Worm (Caenorhabditis elegans): ENCODE results near the gene srw-42.
"Not testable (repeated sequence)": the region's sequence is repeated elsewhere in the genome, so short reads cannot be mapped to it uniquely, and the experiment has no call there.

srw-42 gene

ce11 chrV:16672198-16672597 lies 21.4 kb downstream of the srw-42 start, which contains the start of gene F14F8.8:
Gene F14F8.8, minus strand, starts transcription at chrV:16672298.
- TF ChIP-seq ceh-36 (tag; optimal IDR thresholded peaks at IDR 0.05) (no peak), sea-1 (GFP tag; conservative IDR thresholded peaks at IDR 0.05) (no peak), hnd-1 (tag; optimal IDR thresholded peaks at IDR 0.05) (no peak), tbx-11 (GFP tag; IDR thresholded peaks at IDR 0.05) (no peak), ets-7 (tag; optimal IDR thresholded peaks at IDR 0.05) (no peak), ceh-13 (GFP tag; optimal IDR thresholded peaks at IDR 0.05) (no peak), tra-4 (tag; optimal IDR thresholded peaks at IDR 0.05) (no peak), scrt-1 (GFP tag; IDR thresholded peaks at IDR 0.05) (no peak), hmg-4 (GFP tag; optimal IDR thresholded peaks at IDR 0.05) (no peak), ama-1 (optimal IDR thresholded peaks at IDR 0.05) (no peak), F13C5.2 (tag; optimal IDR thresholded peaks at IDR 0.05) (no peak), B0310.2 (tag; optimal IDR thresholded peaks at IDR 0.05) (no peak), aly-1 (tag; optimal IDR thresholded peaks at IDR 0.05) (no peak), flt-1 (GFP tag; IDR thresholded peaks at IDR 0.05) (no peak), tbx-37 (GFP tag; conservative IDR thresholded peaks at IDR 0.05) (no peak), hmbx-1 (tag; optimal IDR thresholded peaks at IDR 0.05) (no peak), pes-1 (GFP tag; IDR thresholded peaks at IDR 0.05) (no peak)

DNA sequence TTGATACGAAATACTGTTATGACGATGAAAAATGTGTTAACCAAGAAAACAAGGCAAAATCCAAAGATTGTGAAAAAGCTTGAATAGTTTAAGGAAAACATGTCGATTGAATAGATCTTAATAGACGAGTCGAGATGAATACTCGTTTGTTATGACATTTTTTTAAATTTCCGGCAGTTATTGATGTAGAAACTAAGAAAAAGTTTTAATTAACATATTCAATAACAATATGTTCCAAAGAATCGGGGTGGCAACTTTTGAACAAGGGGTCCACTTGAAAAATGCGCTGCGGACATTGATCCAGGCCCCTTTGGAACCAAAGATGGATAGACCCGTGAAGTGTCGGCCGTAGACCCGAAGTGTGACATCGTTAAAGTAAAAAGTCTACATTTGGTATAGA lies 22.4 kb downstream of the srw-42 start, which contains the start of gene str-61:
Gene str-61, minus strand, starts transcription at position 101 of the 400 bp plus-strand sequence.
- TF ChIP-seq B0310.2 (tag; optimal IDR thresholded peaks at IDR 0.05) (no peak), sea-1 (GFP tag; conservative IDR thresholded peaks at IDR 0.05) (no peak), hmg-4 (GFP tag; optimal IDR thresholded peaks at IDR 0.05) (no peak), hmbx-1 (tag; optimal IDR thresholded peaks at IDR 0.05) (no peak), ama-1 (optimal IDR thresholded peaks at IDR 0.05) (no peak), F13C5.2 (tag; optimal IDR thresholded peaks at IDR 0.05) (no peak), hnd-1 (tag; optimal IDR thresholded peaks at IDR 0.05) (no peak)

DNA sequence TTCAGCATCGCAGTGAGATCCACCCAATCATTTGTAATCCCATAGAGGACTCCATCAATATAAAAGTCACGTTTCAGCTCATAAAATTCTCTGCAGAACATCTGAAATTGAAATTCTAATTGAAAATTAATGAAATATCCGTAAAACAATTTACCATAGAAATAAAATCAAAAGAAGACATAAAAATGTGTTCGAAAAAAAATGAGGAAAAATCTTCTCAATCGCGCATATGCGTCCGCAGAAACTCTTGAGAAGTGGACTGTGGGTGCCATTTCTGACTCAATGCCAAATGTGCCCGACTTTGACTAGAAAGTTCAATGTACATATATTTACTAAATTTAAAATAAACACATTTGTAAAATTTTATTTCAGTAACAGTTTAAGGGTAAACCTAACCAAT lies 25.2 kb downstream of the srw-42 start, which contains the start of gene F14F8.9:
Gene F14F8.9, minus strand, starts transcription at position 101 of the 400 bp plus-strand sequence.
- TF ChIP-seq ceh-36 (tag; optimal IDR thresholded peaks at IDR 0.05) (no peak), tra-4 (tag; optimal IDR thresholded peaks at IDR 0.05) (no peak), ceh-13 (GFP tag; optimal IDR thresholded peaks at IDR 0.05) (no peak), hmbx-1 (tag; optimal IDR thresholded peaks at IDR 0.05) (no peak), flt-1 (GFP tag; IDR thresholded peaks at IDR 0.05) (no peak), sea-1 (GFP tag; conservative IDR thresholded peaks at IDR 0.05) (no peak), B0310.2 (tag; optimal IDR thresholded peaks at IDR 0.05) (no peak), aly-1 (tag; optimal IDR thresholded peaks at IDR 0.05) (no peak), tbx-37 (GFP tag; conservative IDR thresholded peaks at IDR 0.05) (no peak), ets-7 (tag; optimal IDR thresholded peaks at IDR 0.05) (no peak), hmg-4 (GFP tag; optimal IDR thresholded peaks at IDR 0.05) (no peak)

- TF ChIP-seq tbx-11 (GFP tag; IDR thresholded peaks at IDR 0.05) = no peak
- TF ChIP-seq sea-1 (GFP tag; conservative IDR thresholded peaks at IDR 0.05) = no peak
- TF ChIP-seq flt-1 (GFP tag; IDR thresholded peaks at IDR 0.05) = no peak
- no peak for TF ChIP-seq aly-1 (tag; optimal IDR thresholded peaks at IDR 0.05)
- TF ChIP-seq F13C5.2 (tag; optimal IDR thresholded peaks at IDR 0.05) = no peak
- TF ChIP-seq ceh-36 (tag; optimal IDR thresholded peaks at IDR 0.05) = no peak
- no peak for TF ChIP-seq hnd-1 (tag; optimal IDR thresholded peaks at IDR 0.05)
- no peak for TF ChIP-seq scrt-1 (GFP tag; IDR thresholded peaks at IDR 0.05)
- TF ChIP-seq tra-4 (tag; optimal IDR thresholded peaks at IDR 0.05) = no peak
Measured at ce11 chrV:16666647-16667046, 27.0 kb downstream of the srw-42 start, which contains the start of gene F14F8.14. Gene F14F8.14, minus strand, starts transcription at chrV:16666747.

DNA sequence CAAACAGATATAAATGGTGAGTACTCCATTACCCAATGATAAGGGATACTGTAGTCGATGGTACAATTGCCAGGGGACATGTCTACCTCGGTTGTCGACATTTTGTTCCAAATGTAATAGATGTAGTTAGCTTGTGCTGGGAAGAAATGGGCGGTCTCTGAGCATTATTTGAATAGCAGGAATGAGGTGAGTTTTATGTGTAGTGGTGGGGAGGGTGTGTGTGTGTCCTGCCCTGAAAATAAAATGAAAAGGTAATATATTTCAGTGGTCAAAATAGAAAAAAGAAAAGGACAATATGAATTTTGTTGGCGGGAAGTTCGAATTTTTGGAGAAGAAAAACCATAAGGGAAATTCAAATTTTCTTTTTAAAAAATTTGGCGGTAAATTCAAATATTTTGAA lies 32.8 kb downstream of the srw-42 start, which contains the start of gene Y70C5B.2:
Gene Y70C5B.2, minus strand, starts transcription at position 101 of the 400 bp plus-strand sequence.
- not testable (repeated sequence) for TF ChIP-seq flt-1 (GFP tag; IDR thresholded peaks at IDR 0.05); hmbx-1 (tag; optimal IDR thresholded peaks at IDR 0.05); hnd-1 (tag; optimal IDR thresholded peaks at IDR 0.05)

DNA sequence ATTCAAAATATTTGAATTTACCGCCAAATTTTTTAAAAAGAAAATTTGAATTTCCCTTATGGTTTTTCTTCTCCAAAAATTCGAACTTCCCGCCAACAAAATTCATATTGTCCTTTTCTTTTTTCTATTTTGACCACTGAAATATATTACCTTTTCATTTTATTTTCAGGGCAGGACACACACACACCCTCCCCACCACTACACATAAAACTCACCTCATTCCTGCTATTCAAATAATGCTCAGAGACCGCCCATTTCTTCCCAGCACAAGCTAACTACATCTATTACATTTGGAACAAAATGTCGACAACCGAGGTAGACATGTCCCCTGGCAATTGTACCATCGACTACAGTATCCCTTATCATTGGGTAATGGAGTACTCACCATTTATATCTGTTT lies 39.4 kb downstream of the srw-42 start, which contains the start of gene W06G6.15:
Gene W06G6.15, plus strand, starts transcription at position 301 of the 400 bp plus-strand sequence.
- TF ChIP-seq F13C5.2 (tag; optimal IDR thresholded peaks at IDR 0.05); hnd-1 (tag; optimal IDR thresholded peaks at IDR 0.05); tbx-37 (GFP tag; conservative IDR thresholded peaks at IDR 0.05): not testable (repeated sequence)

ce11 chrV:16649200-16649599 lies 44.4 kb downstream of the srw-42 start, which contains the start of gene W06G6.11:
Gene W06G6.11, minus strand, starts transcription at chrV:16649300.
- not testable (repeated sequence) for TF ChIP-seq hmg-4 (GFP tag; optimal IDR thresholded peaks at IDR 0.05); ama-1 (optimal IDR thresholded peaks at IDR 0.05); flt-1 (GFP tag; IDR thresholded peaks at IDR 0.05)

DNA sequence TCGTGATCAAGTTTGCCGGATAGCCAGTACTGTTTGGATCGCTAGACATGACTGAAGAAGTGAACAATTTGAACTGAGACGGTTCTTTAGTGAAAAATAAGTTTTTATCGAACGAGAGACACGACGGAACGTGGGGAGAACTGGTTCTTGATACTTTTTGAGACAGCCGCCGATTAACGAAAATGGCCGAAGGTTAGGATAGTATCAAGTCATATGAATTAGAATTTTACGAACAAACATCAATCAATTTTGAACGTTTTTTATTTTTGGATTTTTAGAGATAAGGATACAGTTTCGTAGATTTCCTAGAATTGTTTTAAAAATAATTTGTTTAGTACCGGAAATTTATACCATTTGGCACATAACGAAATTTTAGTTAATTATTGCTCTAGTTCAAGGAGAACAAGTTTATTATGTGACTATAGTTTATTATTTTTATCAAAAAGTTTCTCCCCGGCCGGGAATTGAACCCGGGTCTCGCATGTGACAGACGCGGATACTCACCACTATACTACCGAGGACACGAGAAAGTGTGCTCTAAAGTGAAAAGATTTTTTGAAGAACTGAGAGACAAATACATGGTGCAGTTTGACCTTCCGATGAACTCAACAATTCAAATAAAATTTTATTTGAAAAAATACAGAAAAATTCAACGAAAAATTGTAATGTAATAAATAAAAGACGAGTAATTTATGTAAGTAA lies 45.2 kb downstream of the srw-42 start, which contains the start of gene W06G6.20:
Gene W06G6.20, minus strand, starts transcription at position 51 of the 702 bp plus-strand sequence.
- no peak for TF ChIP-seq hnd-1 (tag; optimal IDR thresholded peaks at IDR 0.05)
- TF ChIP-seq aly-1 (tag; optimal IDR thresholded peaks at IDR 0.05) = no peak
- no peak for TF ChIP-seq ama-1 (optimal IDR thresholded peaks at IDR 0.05)
- no peak for TF ChIP-seq hmbx-1 (tag; optimal IDR thresholded peaks at IDR 0.05)
- no peak for TF ChIP-seq F13C5.2 (tag; optimal IDR thresholded peaks at IDR 0.05)
- no peak for TF ChIP-seq hmg-4 (GFP tag; optimal IDR thresholded peaks at IDR 0.05)
- TF ChIP-seq sea-1 (GFP tag; conservative IDR thresholded peaks at IDR 0.05) = no peak
- no peak for TF ChIP-seq tbx-11 (GFP tag; IDR thresholded peaks at IDR 0.05)
- TF ChIP-seq ceh-36 (tag; optimal IDR thresholded peaks at IDR 0.05) = no peak
- TF ChIP-seq pes-1 (GFP tag; IDR thresholded peaks at IDR 0.05) = no peak
- TF ChIP-seq B0310.2 (tag; optimal IDR thresholded peaks at IDR 0.05) = no peak
- no peak for TF ChIP-seq ceh-13 (GFP tag; optimal IDR thresholded peaks at IDR 0.05)
- TF ChIP-seq flt-1 (GFP tag; IDR thresholded peaks at IDR 0.05) = no peak
- no peak for TF ChIP-seq ets-7 (tag; optimal IDR thresholded peaks at IDR 0.05)
- TF ChIP-seq tra-4 (tag; optimal IDR thresholded peaks at IDR 0.05) = no peak
